Fruit fly (Drosophila melanogaster): Measurements from ENCODE around the gene Prosbeta4R1.

dm6 chr2L:2628760-2629159 is 24.1 kb upstream of the Prosbeta4R1 start:
- TF ChIP-seq psq (optimal IDR thresholded peaks at IDR 0.05) (no peak), usp (GFP tag; optimal IDR thresholded peaks at IDR 0.05) (no peak), Dll (optimal IDR thresholded peaks at IDR 0.05) (no peak), EcR (GFP tag; optimal IDR thresholded peaks at IDR 0.05) (no peak), CG8478 (optimal IDR thresholded peaks at IDR 0.05) (no peak), pan (optimal IDR thresholded peaks at IDR 0.05) (no peak)

All from whole organism.